Worm (Caenorhabditis elegans) whole organism, early embryonic: Measurements from ENCODE around the gene K01H12.4.

Source experiments
- ets-7 ChIP-seq: sonication (generic microtip); optimal IDR thresholded peaks from 2 replicates; lab custom pipeline; 2016; ENCODE audit warnings: missing genotype, missing genetic modification characterization, missing compliant biosample characterization
- pes-1 ChIP-seq: fragments of 200-800 bp; sonication (Bioruptor generic); IDR thresholded peaks from 2 replicates; pipeline ENCODE4 v1.3.6; 2022; ENCODE audit warnings: missing genetic modification reagents, missing genetic modification characterization, missing compliant biosample characterization

DNA sequence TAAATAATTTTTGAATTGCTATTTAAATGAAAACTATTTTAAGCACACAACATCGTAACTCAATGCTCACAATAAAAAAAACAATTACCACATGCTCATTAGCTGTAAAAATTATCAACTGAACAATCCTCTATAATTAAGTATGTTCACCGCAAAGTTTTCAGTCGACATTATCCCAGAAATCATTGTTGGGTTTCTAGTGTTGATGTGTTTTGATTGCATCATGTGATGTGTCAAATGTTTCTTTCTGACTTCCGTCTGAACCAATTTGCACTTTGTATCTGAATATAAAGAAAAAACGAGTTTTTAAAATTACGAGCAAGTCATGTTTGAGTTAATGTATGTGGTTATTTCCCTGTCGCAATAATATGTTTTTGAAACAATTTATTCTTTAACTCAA, 5.0 kb downstream of the K01H12.4 start:
- TF ChIP-seq pes-1 (GFP tag; lab: Robert Waterston, UW) (no peak), ets-7 (tag; lab: Kevin White, UChicago) (no peak)
